Fruit fly (Drosophila melanogaster) whole organism: ENCODE data around the gene CG1208.

Experiments used
- CG8478 ChIP-seq: fragments of >200 bp; optimal IDR thresholded peaks from 2 replicates; lab custom pipeline; 2018; ENCODE audit warnings: inconsistent platforms
- pan ChIP-seq: fragments of >200 bp; optimal IDR thresholded peaks from 2 replicates; lab custom pipeline; 2017
- psq ChIP-seq: fragments of >200 bp; optimal IDR thresholded peaks from 2 replicates; lab custom pipeline; 2017

DNA sequence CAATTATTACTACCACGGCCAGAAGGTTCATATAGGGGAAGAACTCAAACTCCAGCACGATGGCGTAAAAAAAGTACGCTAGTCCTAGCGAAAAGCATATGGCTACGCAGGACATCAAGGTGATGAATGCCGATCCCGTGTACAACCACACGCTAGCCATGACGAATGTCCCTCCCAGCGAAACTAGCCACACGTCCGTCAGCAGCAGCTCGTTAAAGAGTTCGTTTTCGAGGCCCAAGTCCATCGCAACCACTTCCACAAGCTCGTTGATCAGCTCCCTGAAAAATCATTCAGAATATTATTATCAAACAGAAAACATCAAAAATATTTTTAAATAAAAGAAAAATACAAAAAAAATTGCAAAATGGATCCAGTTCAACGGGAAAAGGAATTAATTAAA, 21.6 kb downstream of the CG1208 start, which contains the start of gene CG34287:
- TF ChIP-seq pan (lab: Kevin White, UChicago), result no peak
- no peak for TF ChIP-seq CG8478 (lab: Kevin White, UChicago)
- TF ChIP-seq psq (lab: Kevin White, UChicago), result no peak
